Fruit fly (Drosophila melanogaster): ENCODE data around the gene Drsl6.

The Drsl6 gene

DNA sequence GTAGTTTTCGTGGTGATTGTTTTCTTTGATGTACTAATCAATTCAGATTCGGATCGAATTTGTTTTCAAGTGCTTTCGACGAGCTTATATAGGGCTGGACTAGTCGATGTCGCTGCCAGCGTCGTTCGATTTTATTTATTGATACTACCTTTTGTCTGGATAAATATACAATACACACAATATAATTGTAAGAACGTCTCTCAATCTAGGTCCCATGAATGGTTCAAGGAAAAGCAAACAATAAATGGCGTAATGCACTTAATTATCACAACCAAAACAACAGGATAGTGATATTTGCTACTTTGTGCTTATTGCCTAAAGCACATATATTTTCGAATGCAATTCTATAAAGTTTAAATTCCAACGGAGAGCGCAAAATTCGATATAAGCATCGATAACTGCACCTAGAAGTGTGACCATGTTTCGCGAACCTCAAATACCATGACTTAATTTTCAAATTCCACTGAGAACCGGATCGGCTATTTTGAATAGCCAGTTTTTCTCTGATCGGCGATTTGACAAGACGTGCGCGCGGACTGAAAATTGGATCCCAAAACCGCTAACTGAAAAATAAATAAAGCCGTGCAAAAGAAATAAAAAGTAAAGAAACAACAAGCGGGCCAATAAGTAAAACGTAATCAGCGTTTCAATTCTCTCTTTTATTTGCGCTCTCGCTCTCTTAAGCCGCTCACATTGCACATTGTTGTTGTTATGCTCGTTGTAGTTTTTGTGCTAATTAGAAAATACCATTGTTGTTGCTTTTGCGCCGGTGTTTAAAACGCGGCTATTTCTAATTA lies at the start of gene Drsl6, which contains the start of gene kst (continued):
- no peak for TF ChIP-seq Neu2 (GFP tag; optimal IDR thresholded peaks at IDR 0.05; ENCODE audit: borderline replicate concordance)
- TF ChIP-seq Chrac-16 (GFP tag; optimal IDR thresholded peaks at IDR 0.05): no peak
- peak; percentile 6 for TF ChIP-seq Lhr (GFP tag; optimal IDR thresholded peaks at IDR 0.05)
- TF ChIP-seq CG17385 (GFP tag; optimal IDR thresholded peaks at IDR 0.05): peak; percentile 56
- peak; percentile 67; the same call in 2 of the 3 replicates for TF ChIP-seq otp (GFP tag; IDR thresholded peaks at IDR 0.05)
- TF ChIP-seq vvl (GFP tag; IDR thresholded peaks at IDR 0.05): peak; percentile 72
- 0 out of 2 replicates have a peak, but pooled peaks have one; percentile 20 for TF ChIP-seq CG10321 (GFP tag; IDR thresholded peaks at IDR 0.05)
- no peak for TF ChIP-seq dm (GFP tag; optimal IDR thresholded peaks at IDR 0.05)
- peak in 1 of 2 experiments; percentile 25 for TF ChIP-seq Trl (optimal IDR thresholded peaks at IDR 0.05)
- TF ChIP-seq Trl (GFP tag; optimal IDR thresholded peaks at IDR 0.05): peak; percentile 46
- TF ChIP-seq YL-1 (GFP tag; optimal IDR thresholded peaks at IDR 0.05): peak; percentile 19
- TF ChIP-seq Hey (tag; optimal IDR thresholded peaks at IDR 0.05): no peak
- TF ChIP-seq chm (GFP tag; IDR thresholded peaks at IDR 0.05): peak; percentile 85
- TF ChIP-seq unpg (GFP tag; optimal IDR thresholded peaks at IDR 0.05): no peak
- TF ChIP-seq corto (GFP tag; optimal IDR thresholded peaks at IDR 0.05): no peak
- TF ChIP-seq HmgZ (tag; optimal IDR thresholded peaks at IDR 0.05): peak; percentile 65
- peak; percentile 2 for TF ChIP-seq bab2 (GFP tag; optimal IDR thresholded peaks at IDR 0.05)
- no peak for TF ChIP-seq CHES-1-like (GFP tag; optimal IDR thresholded peaks at IDR 0.05)
- 0 out of 2 replicates have a peak, but pooled peaks have one; percentile 23 for TF ChIP-seq CG14441 (GFP tag; IDR thresholded peaks at IDR 0.05)
- peak; percentile 24; the same call in 1 of the 2 replicates for TF ChIP-seq onecut (GFP tag; IDR thresholded peaks at IDR 0.05)
- TF ChIP-seq peb (GFP tag; IDR thresholded peaks at IDR 0.05): no peak
- no peak for TF ChIP-seq Blimp-1 (GFP tag; optimal IDR thresholded peaks at IDR 0.05)
- TF ChIP-seq chinmo (GFP tag; IDR thresholded peaks at IDR 0.05; ENCODE audit: partially characterized antibody): peak; percentile 75; the same call in 2 of the 4 replicates
- TF ChIP-seq pita (GFP tag; optimal IDR thresholded peaks at IDR 0.05): no peak
- TF ChIP-seq Dref (GFP tag; IDR thresholded peaks at IDR 0.05): peak; percentile 75
- TF ChIP-seq stwl (tag; optimal IDR thresholded peaks at IDR 0.05): peak; percentile 65
- peak; percentile 7 for TF ChIP-seq MESR4 (GFP tag; optimal IDR thresholded peaks at IDR 0.05)
- peak; percentile 94 for TF ChIP-seq Elba2 (GFP tag; optimal IDR thresholded peaks at IDR 0.05)
- no peak for TF ChIP-seq CG13775 (GFP tag; optimal IDR thresholded peaks at IDR 0.05)
- no peak for TF ChIP-seq HHEX (GFP tag; optimal IDR thresholded peaks at IDR 0.05)
- TF ChIP-seq CG12744 (GFP tag; optimal IDR thresholded peaks at IDR 0.05): no peak
- no peak for TF ChIP-seq hth (optimal IDR thresholded peaks at IDR 0.05)
- peak; percentile 9 for TF ChIP-seq CG6813 (GFP tag; optimal IDR thresholded peaks at IDR 0.05)
- no peak for TF ChIP-seq CG9932 (GFP tag; IDR thresholded peaks at IDR 0.05)
- TF ChIP-seq sens (GFP tag): peak; percentile 83
- TF ChIP-seq Awh (GFP tag; IDR thresholded peaks at IDR 0.05): peak; percentile 70; the same call in 1 of the 2 replicates
- TF ChIP-seq Atf6 (GFP tag; IDR thresholded peaks at IDR 0.05): peak; percentile 37; the same call in 1 of the 2 replicates
- TF ChIP-seq CG12659 (GFP tag; optimal IDR thresholded peaks at IDR 0.05): peak; percentile 61
- TF ChIP-seq cato (GFP tag; optimal IDR thresholded peaks at IDR 0.05; ENCODE audit: borderline replicate concordance): no peak
- TF ChIP-seq mld (GFP tag; IDR thresholded peaks at IDR 0.05; ENCODE audit: partially characterized antibody): no peak; the same call in 2 of the 3 replicates
- TF ChIP-seq CG7987 (GFP tag; optimal IDR thresholded peaks at IDR 0.05): peak; percentile 30
- TF ChIP-seq CG17568 (GFP tag; optimal IDR thresholded peaks at IDR 0.05): no peak
- no peak for TF ChIP-seq ash1 (GFP tag; optimal IDR thresholded peaks at IDR 0.05)
- TF ChIP-seq lola (GFP tag; optimal IDR thresholded peaks at IDR 0.05): no peak
- TF ChIP-seq CG15601 (tag; optimal IDR thresholded peaks at IDR 0.05): peak; percentile 23
- TF ChIP-seq CG8290 (GFP tag; optimal IDR thresholded peaks at IDR 0.05): peak; percentile 41
- TF ChIP-seq CG8290 (tag; optimal IDR thresholded peaks at IDR 0.05): no peak
- TF ChIP-seq NfI (GFP tag; optimal IDR thresholded peaks at IDR 0.05): no peak
- no peak for TF ChIP-seq Ets65A (GFP tag)

Data from whole organism, embryonic.